Fruit fly (Drosophila melanogaster): ENCODE data around the gene CG17650.

dm6 chr2L:1737057-1737581 is 21.8 kb downstream of the CG17650 start:
- peak; percentile 57 for TF ChIP-seq pad (GFP tag; optimal IDR thresholded peaks at IDR 0.05)
- TF ChIP-seq CG7045 (GFP tag; optimal IDR thresholded peaks at IDR 0.05): no peak
- TF ChIP-seq Clk (GFP tag; optimal IDR thresholded peaks at IDR 0.05): no peak
- TF ChIP-seq kay (GFP tag; ENCODE audit: borderline replicate concordance): no peak
- peak; percentile 70 for TF ChIP-seq Mnt (GFP tag; optimal IDR thresholded peaks at IDR 0.05)
